Fruit fly (Drosophila melanogaster): ENCODE measurements around the gene dop.

dop gene

dm6 chr3L:15544455-15545415 is 21.1 kb upstream of the dop start (continued):
- TF ChIP-seq CG18262 (tag; optimal IDR thresholded peaks at IDR 0.05) (peak; percentile 41), CkIIα-i1 (GFP tag; IDR thresholded peaks at IDR 0.05) (no peak), CG1647 (GFP tag; optimal IDR thresholded peaks at IDR 0.05) (no peak), CG6689 (GFP tag; IDR thresholded peaks at IDR 0.05) (no peak), sens (GFP tag) (peak; percentile 66), hb (GFP tag; IDR thresholded peaks at IDR 0.05; ENCODE audit: partially characterized antibody) (no peak), ara (GFP tag; IDR thresholded peaks at IDR 0.05) (peak; percentile 19; the same call in 1 of the 2 replicates), CG15073 (GFP tag; optimal IDR thresholded peaks at IDR 0.05) (no peak), corto (GFP tag; optimal IDR thresholded peaks at IDR 0.05) (no peak), CG33213 (GFP tag; optimal IDR thresholded peaks at IDR 0.05) (no peak), tll (GFP tag; optimal IDR thresholded peaks at IDR 0.05) (no peak), shn (GFP tag; optimal IDR thresholded peaks at IDR 0.05) (no peak), crp (GFP tag; optimal IDR thresholded peaks at IDR 0.05) (no peak), E2f2 (GFP tag; IDR thresholded peaks at IDR 0.05) (no peak), ase (GFP tag; IDR thresholded peaks at IDR 0.05) (0 out of 3 replicates have a peak, but pooled peaks have one; percentile 26)

DNA sequence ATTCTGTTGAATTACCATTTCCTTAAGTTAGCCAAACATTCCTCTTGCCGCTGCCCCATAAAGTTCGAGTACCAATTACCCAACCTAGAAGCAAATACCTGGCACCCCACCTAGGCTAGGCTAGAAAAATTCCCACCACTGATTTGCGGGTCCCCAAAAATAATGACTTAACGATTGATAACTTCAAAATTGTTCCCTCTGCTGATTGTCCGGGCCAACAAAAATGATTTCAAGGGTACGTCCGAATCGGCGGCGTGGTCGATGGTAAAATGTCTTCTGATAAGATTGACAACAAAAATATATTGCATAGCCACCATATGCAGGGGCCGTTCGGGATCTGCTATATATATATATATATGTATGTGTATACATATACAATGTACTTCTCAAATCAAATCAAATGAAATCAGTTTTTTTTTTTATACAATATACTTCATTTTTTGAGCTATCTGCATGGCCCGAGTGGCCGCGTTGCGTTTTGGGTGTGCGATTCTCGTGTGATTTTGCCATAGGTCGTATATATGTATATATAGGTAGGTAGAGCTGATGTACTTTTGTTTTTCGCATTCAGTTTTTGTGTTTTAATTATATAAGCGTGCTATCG is 18.5 kb upstream of the dop start:
- TF ChIP-seq CG10147 (GFP tag; optimal IDR thresholded peaks at IDR 0.05) (no peak), grn (GFP tag; optimal IDR thresholded peaks at IDR 0.05) (peak; percentile 29), CG6791 (GFP tag; IDR thresholded peaks at IDR 0.05; ENCODE audit: partially characterized antibody) (no peak), Lim3 (GFP tag; IDR thresholded peaks at IDR 0.05) (no peak), dati (GFP tag; IDR thresholded peaks at IDR 0.05) (no peak), CG8924 (tag; optimal IDR thresholded peaks at IDR 0.05) (no peak), sd (tag; optimal IDR thresholded peaks at IDR 0.05) (peak; percentile 41), CG3407 (GFP tag; optimal IDR thresholded peaks at IDR 0.05) (no peak), exex (tag; optimal IDR thresholded peaks at IDR 0.05) (peak; percentile 80), Deaf1 (tag; optimal IDR thresholded peaks at IDR 0.05) (no peak), CG31441 (GFP tag; IDR thresholded peaks at IDR 0.05) (no peak), CG42726 (GFP tag; IDR thresholded peaks at IDR 0.05; ENCODE audit: partially characterized antibody) (no peak), CG16813 (GFP tag; IDR thresholded peaks at IDR 0.05; ENCODE audit: partially characterized antibody) (no peak), corto (GFP tag; optimal IDR thresholded peaks at IDR 0.05) (peak; percentile 56), lola (GFP tag; optimal IDR thresholded peaks at IDR 0.05) (no peak), Myb (GFP tag; optimal IDR thresholded peaks at IDR 0.05) (no peak), oc (tag; optimal IDR thresholded peaks at IDR 0.05) (no peak), Aef1 (GFP tag; IDR thresholded peaks at IDR 0.05) (no peak), CG31388 (GFP tag; optimal IDR thresholded peaks at IDR 0.05) (no peak), Dip3 (GFP tag; optimal IDR thresholded peaks at IDR 0.05) (no peak), CG13624 (GFP tag; optimal IDR thresholded peaks at IDR 0.05) (no peak), gsb-n (tag; optimal IDR thresholded peaks at IDR 0.05) (no peak), zen (tag; optimal IDR thresholded peaks at IDR 0.05) (no peak), sug (tag; optimal IDR thresholded peaks at IDR 0.05) (peak; percentile 72), CG10959 (GFP tag; IDR thresholded peaks at IDR 0.05) (no peak), CrebB (tag; optimal IDR thresholded peaks at IDR 0.05) (no peak), bab2 (GFP tag; optimal IDR thresholded peaks at IDR 0.05) (no peak), CG6175 (GFP tag; IDR thresholded peaks at IDR 0.05) (no peak), D (optimal IDR thresholded peaks at IDR 0.05) (no peak), D (GFP tag; optimal IDR thresholded peaks at IDR 0.05) (no peak), MESR4 (GFP tag; optimal IDR thresholded peaks at IDR 0.05) (no peak), btn (GFP tag; optimal IDR thresholded peaks at IDR 0.05) (no peak), CG9437 (GFP tag; optimal IDR thresholded peaks at IDR 0.05) (no peak)

All from whole organism, embryonic.